Fruit fly (Drosophila melanogaster): ENCODE measurements around the gene CG1208.

CG1208 gene

dm6 chr3R:5789025-5789953 is 42.1 kb upstream of the CG1208 start, which contains the start of the genes Hat1 and Rpn5 (continued):
- TF ChIP-seq CG12769 (tag; optimal IDR thresholded peaks at IDR 0.05) = no peak
- TF ChIP-seq E2f2 (GFP tag; IDR thresholded peaks at IDR 0.05) = peak; percentile 60
- peak; percentile 80 for TF ChIP-seq luna (GFP tag; optimal IDR thresholded peaks at IDR 0.05)
- no peak for TF ChIP-seq HLHmδ (GFP tag; optimal IDR thresholded peaks at IDR 0.05)
- TF ChIP-seq vvl (GFP tag; IDR thresholded peaks at IDR 0.05) = peak; percentile 59; the same call in 1 of the 2 replicates
- TF ChIP-seq CG3838 (GFP tag; optimal IDR thresholded peaks at IDR 0.05) = peak; percentile 59
- peak; percentile 88 for TF ChIP-seq Mad (GFP tag; optimal IDR thresholded peaks at IDR 0.05)
- peak; percentile 68 for TF ChIP-seq amos (GFP tag; IDR thresholded peaks at IDR 0.05; ENCODE audit: partially characterized antibody)
- peak; percentile 21; the same call in 1 of the 3 replicates for TF ChIP-seq croc (GFP tag; conservative IDR thresholded peaks at IDR 0.05)
- peak; percentile 82 for TF ChIP-seq CG5245 (GFP tag; optimal IDR thresholded peaks at IDR 0.05)
- peak; percentile 48 for TF ChIP-seq CG10431 (GFP tag; optimal IDR thresholded peaks at IDR 0.05)
- peak; percentile 79 for TF ChIP-seq CG18764 (GFP tag; optimal IDR thresholded peaks at IDR 0.05)
- peak; percentile 95 for TF ChIP-seq CG13624 (GFP tag; optimal IDR thresholded peaks at IDR 0.05)
- TF ChIP-seq NFAT (GFP tag; IDR thresholded peaks at IDR 0.05) = peak; percentile 59; the same call in 1 of the 2 replicates
- TF ChIP-seq mirr (GFP tag; optimal IDR thresholded peaks at IDR 0.05) = peak; percentile 23
- TF ChIP-seq Xrp1 (GFP tag; IDR thresholded peaks at IDR 0.05) = peak; percentile 70; the same call in 1 of the 2 replicates
- TF ChIP-seq CG14710 (tag; optimal IDR thresholded peaks at IDR 0.05) = peak; percentile 89
- TF ChIP-seq vfl (GFP tag; optimal IDR thresholded peaks at IDR 0.05) = peak; percentile 75
- no peak for TF ChIP-seq Nf-YA (GFP tag; IDR thresholded peaks at IDR 0.05)
- peak; percentile 84 for TF ChIP-seq Bteb2 (GFP tag; optimal IDR thresholded peaks at IDR 0.05)
- peak; percentile 73 for TF ChIP-seq Dek (tag; optimal IDR thresholded peaks at IDR 0.05)
- TF ChIP-seq Dref (GFP tag; IDR thresholded peaks at IDR 0.05) = peak; percentile 30; the same call in 1 of the 2 replicates
- peak; percentile 49 for TF ChIP-seq psq (GFP tag; optimal IDR thresholded peaks at IDR 0.05)
- peak; percentile 87 for TF ChIP-seq CG12659 (GFP tag; optimal IDR thresholded peaks at IDR 0.05)
- peak; percentile 60; the same call in 1 of the 2 replicates for TF ChIP-seq al (GFP tag; IDR thresholded peaks at IDR 0.05)
- no peak for TF ChIP-seq wek (GFP tag; optimal IDR thresholded peaks at IDR 0.05)
- no peak for TF ChIP-seq CG3726 (GFP tag; IDR thresholded peaks at IDR 0.05)
- TF ChIP-seq tin (GFP tag; optimal IDR thresholded peaks at IDR 0.05) = peak; percentile 88
- no peak for TF ChIP-seq Awh (GFP tag; IDR thresholded peaks at IDR 0.05)
- peak; percentile 56; the same call in 2 of the 3 replicates for TF ChIP-seq CG7963 (GFP tag; IDR thresholded peaks at IDR 0.05; ENCODE audit: partially characterized antibody)
- TF ChIP-seq CG2120 (GFP tag; optimal IDR thresholded peaks at IDR 0.05) = peak; percentile 96
- peak; percentile 87 for TF ChIP-seq nmo (GFP tag; optimal IDR thresholded peaks at IDR 0.05)
- peak; percentile 72; the same call in 2 of the 3 replicates for TF ChIP-seq dysf (GFP tag; IDR thresholded peaks at IDR 0.05)
- TF ChIP-seq MBD-R2 (GFP tag; IDR thresholded peaks at IDR 0.05) = peak; percentile 85
- peak; percentile 17 for TF ChIP-seq CG10565 (GFP tag; optimal IDR thresholded peaks at IDR 0.05)
- TF ChIP-seq CG7786 (GFP tag; optimal IDR thresholded peaks at IDR 0.05) = peak; percentile 93
- peak; percentile 58; the same call in 1 of the 2 replicates for TF ChIP-seq Taf1 (GFP tag; IDR thresholded peaks at IDR 0.05)
- TF ChIP-seq Sry-β (GFP tag; optimal IDR thresholded peaks at IDR 0.05) = peak; percentile 90
- peak; percentile 28; the same call in 1 of the 2 replicates for TF ChIP-seq ranshi (GFP tag; IDR thresholded peaks at IDR 0.05)
- TF ChIP-seq CG10654 (GFP tag; optimal IDR thresholded peaks at IDR 0.05) = peak; percentile 78
- TF ChIP-seq ind (GFP tag; optimal IDR thresholded peaks at IDR 0.05) = peak; percentile 90
- TF ChIP-seq Dfd (GFP tag; optimal IDR thresholded peaks at IDR 0.05) = peak in 1 of 2 experiments; percentile 95
- peak; percentile 98 for TF ChIP-seq Opbp (GFP tag; IDR thresholded peaks at IDR 0.05; ENCODE audit: partially characterized antibody)
- TF ChIP-seq en (GFP tag; optimal IDR thresholded peaks at IDR 0.05) = peak; percentile 69
- TF ChIP-seq CG15601 (tag; optimal IDR thresholded peaks at IDR 0.05) = peak; percentile 53
- TF ChIP-seq Max (GFP tag; optimal IDR thresholded peaks at IDR 0.05) = peak; percentile 90
- peak; percentile 66 for TF ChIP-seq Usf (GFP tag; optimal IDR thresholded peaks at IDR 0.05)
- TF ChIP-seq Atf6 (GFP tag; IDR thresholded peaks at IDR 0.05) = peak; percentile 54; the same call in 1 of the 2 replicates
